Worm (Caenorhabditis elegans) whole organism, early embryonic: ENCODE measurements around the gene C17E7.4.

Experiments
- B0310.2 ChIP-seq: sonication (generic microtip); optimal IDR thresholded peaks from 2 replicates; lab custom pipeline; 2016; ENCODE audit warnings: mild to moderate bottlenecking, missing genetic modification characterization, missing compliant biosample characterization
- F13C5.2 ChIP-seq: sonication (generic microtip); optimal IDR thresholded peaks from 2 replicates; lab custom pipeline; 2017; ENCODE audit warnings: mild to moderate bottlenecking, missing genetic modification characterization, inconsistent platforms, missing compliant biosample characterization
- aly-1 ChIP-seq: sonication (generic microtip); optimal IDR thresholded peaks from 2 replicates; lab custom pipeline; 2016; ENCODE audit warnings: missing genetic modification characterization, missing compliant biosample characterization
- ama-1 ChIP-seq: fragments of 150-350 bp; optimal IDR thresholded peaks from 2 replicates; lab custom pipeline; 2014
- ceh-13 ChIP-seq: fragments of 200-800 bp; sonication (Bioruptor generic); optimal IDR thresholded peaks from 2 replicates; lab custom pipeline; 2018; ENCODE audit warnings: mild to moderate bottlenecking, missing genetic modification characterization, missing compliant biosample characterization
- ceh-36 ChIP-seq: sonication (generic microtip); optimal IDR thresholded peaks from 2 replicates; lab custom pipeline; 2016; ENCODE audit warnings: missing genetic modification characterization, inconsistent platforms, missing compliant biosample characterization
- ets-7 ChIP-seq: sonication (generic microtip); optimal IDR thresholded peaks from 2 replicates; lab custom pipeline; 2016; ENCODE audit warnings: missing genotype, missing genetic modification characterization, missing compliant biosample characterization
- flt-1 ChIP-seq: fragments of 200-800 bp; sonication (Bioruptor generic); IDR thresholded peaks from 2 replicates; pipeline ENCODE4 v1.3.6; 2022; ENCODE audit warnings: missing genetic modification characterization, missing compliant biosample characterization
- hmbx-1 ChIP-seq: sonication (generic microtip); optimal IDR thresholded peaks from 2 replicates; lab custom pipeline; 2016; ENCODE audit warnings: mild to moderate bottlenecking, missing genetic modification characterization, missing compliant biosample characterization
- hmg-4 ChIP-seq: fragments of 200-800 bp; sonication (Bioruptor generic); optimal IDR thresholded peaks from 2 replicates; lab custom pipeline; 2018; ENCODE audit warnings: mild to moderate bottlenecking, missing genetic modification characterization, missing compliant biosample characterization
- hnd-1 ChIP-seq: sonication (generic microtip); optimal IDR thresholded peaks from 2 replicates; lab custom pipeline; 2016; ENCODE audit warnings: missing genetic modification characterization, missing compliant biosample characterization
- pes-1 ChIP-seq: fragments of 200-800 bp; sonication (Bioruptor generic); IDR thresholded peaks from 2 replicates; pipeline ENCODE4 v1.3.6; 2022; ENCODE audit warnings: missing genetic modification reagents, missing genetic modification characterization, missing compliant biosample characterization
- scrt-1 ChIP-seq: fragments of 200-800 bp; sonication (Bioruptor generic); IDR thresholded peaks from 2 replicates; pipeline ENCODE4 v1.3.6; 2022; ENCODE audit warnings: missing genetic modification characterization, missing compliant biosample characterization
- sea-1 ChIP-seq: fragments of 200-800 bp; sonication (Bioruptor generic); conservative IDR thresholded peaks from 2 replicates; pipeline ENCODE4 v1.3.6; 2022; ENCODE audit warnings: missing genetic modification characterization, missing compliant biosample characterization
- tbx-11 ChIP-seq: fragments of 200-800 bp; sonication (Bioruptor generic); IDR thresholded peaks from 2 replicates; pipeline ENCODE4 v1.3.6; 2022; ENCODE audit warnings: missing genetic modification characterization, missing compliant biosample characterization
- tbx-37 ChIP-seq: fragments of 200-800 bp; sonication (Bioruptor generic); conservative IDR thresholded peaks from 2 replicates; pipeline ENCODE4 v1.3.6; 2022; ENCODE audit warnings: missing genetic modification reagents, missing genetic modification characterization, missing compliant biosample characterization
- tra-4 ChIP-seq: sonication (generic microtip); optimal IDR thresholded peaks from 2 replicates; lab custom pipeline; 2017; ENCODE audit warnings: missing genetic modification characterization, missing compliant biosample characterization

Gene C17E7.4

ce11 chrV:3892361-3892904, at the start of gene C17E7.4:
TSS of gene C17E7.4 (plus strand) at chrV:3892854.
- TF ChIP-seq tra-4 (tag; lab: Kevin White, UChicago) (no peak), scrt-1 (GFP tag; lab: Robert Waterston, UW) (no peak), aly-1 (no peak), pes-1 (GFP tag; lab: Robert Waterston, UW) (no peak), ceh-36 (tag; lab: Kevin White, UChicago) (no peak), hnd-1 (tag; lab: Kevin White, UChicago) (no peak), B0310.2 (tag; lab: Kevin White, UChicago) (no peak), F13C5.2 (tag; lab: Kevin White, UChicago) (no peak), ceh-13 (GFP tag; lab: Kevin White, UChicago) (no peak), ama-1 (lab: Kevin White, UChicago) (no peak), hmg-4 (GFP tag; lab: Kevin White, UChicago) (no peak), ets-7 (tag; lab: Kevin White, UChicago) (no peak), tbx-11 (GFP tag; lab: Robert Waterston, UW) (no peak), flt-1 (GFP tag; lab: Robert Waterston, UW) (no peak), sea-1 (GFP tag; lab: Robert Waterston, UW) (no peak), hmbx-1 (no peak), tbx-37 (GFP tag; lab: Robert Waterston, UW) (no peak)

- no peak for TF ChIP-seq hmg-4 (GFP tag; lab: Kevin White, UChicago)
- TF ChIP-seq ceh-13 (GFP tag; lab: Kevin White, UChicago): no peak
- no peak for TF ChIP-seq tbx-11 (GFP tag; lab: Robert Waterston, UW)
- TF ChIP-seq F13C5.2 (tag; lab: Kevin White, UChicago): no peak
- TF ChIP-seq pes-1 (GFP tag; lab: Robert Waterston, UW): no peak
- TF ChIP-seq B0310.2 (tag; lab: Kevin White, UChicago): no peak
- TF ChIP-seq ets-7 (tag; lab: Kevin White, UChicago): no peak
- no peak for TF ChIP-seq flt-1 (GFP tag; lab: Robert Waterston, UW)
- no peak for TF ChIP-seq hnd-1 (tag; lab: Kevin White, UChicago)
- TF ChIP-seq tbx-37 (GFP tag; lab: Robert Waterston, UW): no peak
- TF ChIP-seq aly-1: no peak
- no peak for TF ChIP-seq ceh-36 (tag; lab: Kevin White, UChicago)
- TF ChIP-seq tra-4 (tag; lab: Kevin White, UChicago): no peak
- no peak for TF ChIP-seq ama-1 (lab: Kevin White, UChicago)
Measured at ce11 chrV:3843926-3844325, 48.7 kb upstream of the C17E7.4 start, which contains the start of gene ugt-32. TSS of gene ugt-32 (minus strand) at chrV:3844007.

DNA sequence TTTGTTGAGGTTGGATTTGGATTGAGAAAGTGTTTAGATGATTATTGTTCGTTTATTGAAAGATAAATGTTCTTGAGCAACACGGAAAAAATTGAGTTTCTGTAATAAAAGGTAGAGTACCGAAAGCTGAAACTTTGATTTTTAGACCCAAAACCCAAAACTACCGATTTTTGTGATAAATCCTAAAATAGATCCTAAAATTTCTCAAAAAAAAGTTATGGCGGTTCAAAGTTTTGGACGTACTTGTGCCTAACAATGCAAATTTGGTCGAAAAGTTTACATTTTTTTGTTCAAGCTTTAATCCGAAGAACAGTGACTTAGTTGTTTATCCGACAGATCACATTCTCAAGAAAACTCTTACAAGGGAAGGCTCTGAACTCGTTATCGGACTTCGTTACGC, 45.4 kb upstream of the C17E7.4 start, which contains the start of gene nhr-185:
nhr-185 (minus strand) TSS at position 101 of the 400 bp plus-strand sequence.
- TF ChIP-seq B0310.2 (tag; lab: Kevin White, UChicago) (no peak), F13C5.2 (tag; lab: Kevin White, UChicago) (no peak), pes-1 (GFP tag; lab: Robert Waterston, UW) (no peak), hmbx-1 (no peak), scrt-1 (GFP tag; lab: Robert Waterston, UW) (no peak), ets-7 (tag; lab: Kevin White, UChicago) (no peak), tbx-37 (GFP tag; lab: Robert Waterston, UW) (no peak), ama-1 (lab: Kevin White, UChicago) (no peak), hmg-4 (GFP tag; lab: Kevin White, UChicago) (no peak), aly-1 (no peak), sea-1 (GFP tag; lab: Robert Waterston, UW) (no peak), flt-1 (GFP tag; lab: Robert Waterston, UW) (no peak), ceh-36 (tag; lab: Kevin White, UChicago) (no peak), ceh-13 (GFP tag; lab: Kevin White, UChicago) (no peak), hnd-1 (tag; lab: Kevin White, UChicago) (no peak), tra-4 (tag; lab: Kevin White, UChicago) (no peak)

DNA sequence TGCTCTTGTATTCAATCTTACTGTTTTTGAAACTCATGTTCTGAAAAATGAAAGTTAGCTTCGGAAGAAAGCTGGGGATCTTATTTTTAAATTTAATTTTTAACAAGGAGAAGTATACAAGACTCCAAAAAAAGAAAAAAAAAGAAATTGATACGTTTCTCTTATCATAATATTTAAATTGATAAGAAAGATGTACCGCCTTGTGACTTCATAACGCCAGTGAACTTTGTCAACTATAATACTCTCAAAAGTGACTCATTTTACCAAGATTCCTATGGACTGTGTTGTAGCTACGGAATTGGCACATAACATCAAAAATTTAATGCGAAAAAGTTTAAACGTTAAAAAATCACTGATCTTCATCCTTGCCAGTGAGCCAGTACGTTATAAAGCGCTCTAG, 40.9 kb upstream of the C17E7.4 start:
- TF ChIP-seq hmg-4 (GFP tag; lab: Kevin White, UChicago) (no peak), B0310.2 (tag; lab: Kevin White, UChicago) (no peak), aly-1 (no peak), hmbx-1 (no peak), ets-7 (tag; lab: Kevin White, UChicago) (no peak), F13C5.2 (tag; lab: Kevin White, UChicago) (no peak), hnd-1 (tag; lab: Kevin White, UChicago) (no peak), tbx-37 (GFP tag; lab: Robert Waterston, UW) (no peak), ceh-13 (GFP tag; lab: Kevin White, UChicago) (no peak), scrt-1 (GFP tag; lab: Robert Waterston, UW) (no peak), pes-1 (GFP tag; lab: Robert Waterston, UW) (no peak)

DNA sequence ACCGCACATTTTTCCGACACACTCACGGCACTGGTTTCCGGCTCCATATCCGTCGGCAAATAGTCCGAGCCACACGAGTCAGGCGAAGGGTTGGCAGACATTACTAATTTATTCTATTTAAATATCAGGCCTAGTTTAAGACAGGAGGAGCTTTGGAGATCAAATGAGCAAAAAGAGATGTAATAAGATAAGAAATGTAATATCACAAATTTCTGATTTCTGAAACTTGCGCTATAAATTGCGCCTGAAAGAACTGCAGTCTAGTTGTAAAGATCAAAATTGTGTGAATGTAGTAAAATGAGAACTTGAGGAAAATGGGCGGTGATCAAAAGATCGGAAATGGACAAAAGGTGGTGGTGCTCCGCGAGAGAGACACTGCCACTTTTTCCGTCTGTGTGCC, 37.8 kb upstream of the C17E7.4 start, which contains the start of gene nhr-186:
nhr-186 (minus strand) TSS at position 101 of the 400 bp plus-strand sequence.
- no peak for TF ChIP-seq tbx-37 (GFP tag; lab: Robert Waterston, UW)
- TF ChIP-seq F13C5.2 (tag; lab: Kevin White, UChicago): no peak
- no peak for TF ChIP-seq B0310.2 (tag; lab: Kevin White, UChicago)
- no peak for TF ChIP-seq flt-1 (GFP tag; lab: Robert Waterston, UW)
- TF ChIP-seq ceh-36 (tag; lab: Kevin White, UChicago): no peak
- TF ChIP-seq ets-7 (tag; lab: Kevin White, UChicago): no peak
- TF ChIP-seq hnd-1 (tag; lab: Kevin White, UChicago): no peak
- TF ChIP-seq ama-1 (lab: Kevin White, UChicago): no peak
- no peak for TF ChIP-seq hmg-4 (GFP tag; lab: Kevin White, UChicago)
- no peak for TF ChIP-seq tbx-11 (GFP tag; lab: Robert Waterston, UW)

DNA sequence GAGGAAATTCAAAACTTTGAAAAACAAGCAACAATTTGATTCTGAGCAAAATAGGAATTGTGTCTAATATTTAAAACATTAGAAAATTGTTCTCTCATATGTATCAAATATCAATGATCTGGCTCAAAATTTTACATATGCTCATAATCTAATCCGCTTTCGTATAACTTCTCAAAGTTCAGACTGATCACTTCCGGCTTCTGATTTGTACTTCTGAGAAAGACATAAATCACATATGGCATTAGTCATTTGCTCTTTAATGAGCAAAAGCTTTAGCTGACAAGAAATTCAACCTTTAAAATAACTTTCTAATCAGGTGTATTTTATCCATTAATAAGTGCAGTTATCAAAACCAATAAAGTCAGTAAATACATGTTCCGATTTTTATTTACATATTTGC, 36.7 kb upstream of the C17E7.4 start:
- TF ChIP-seq F13C5.2 (tag; lab: Kevin White, UChicago): no peak
- no peak for TF ChIP-seq B0310.2 (tag; lab: Kevin White, UChicago)
- no peak for TF ChIP-seq tra-4 (tag; lab: Kevin White, UChicago)
- no peak for TF ChIP-seq hmbx-1
- TF ChIP-seq ceh-13 (GFP tag; lab: Kevin White, UChicago): no peak
- no peak for TF ChIP-seq scrt-1 (GFP tag; lab: Robert Waterston, UW)
